Worm (Caenorhabditis elegans) whole organism, L1 larva: ENCODE data around the gene frpr-6.

Source experiments
- ama-1 ChIP-seq: fragments of 150-350 bp; optimal IDR thresholded peaks from 2 replicates; lab custom pipeline; 2014
- ceh-90 ChIP-seq: sonication (generic microtip); optimal IDR thresholded peaks from 2 replicates; lab custom pipeline; 2016; ENCODE audit warnings: missing genetic modification characterization, missing compliant biosample characterization
- lin-39 ChIP-seq: fragments of 150-350 bp; optimal IDR thresholded peaks from 2 replicates; lab custom pipeline; 2014; ENCODE audit warnings: missing biosample characterization, missing genetic modification reagents, missing genetic modification characterization
- lir-3 ChIP-seq: sonication (generic microtip); optimal IDR thresholded peaks from 2 replicates; lab custom pipeline; 2016; ENCODE audit warnings: mild to moderate bottlenecking, missing genetic modification characterization, moderate library complexity, missing compliant biosample characterization; ENCODE audit not compliant: poor library complexity
- mdl-1 ChIP-seq, 2 experiments: fragments of 150-350 bp; optimal IDR thresholded peaks; 2 replicates each; lab custom pipeline; 2014 to 2017; ENCODE audit warnings: missing biosample characterization in 2 of 2, missing genetic modification characterization in 2 of 2, inconsistent platforms in 1 of 2
- nhr-12 ChIP-seq: sonication (generic microtip); optimal IDR thresholded peaks from 2 replicates; lab custom pipeline; 2017; ENCODE audit warnings: missing biosample characterization, missing genetic modification characterization
- nhr-237 ChIP-seq: fragments of 150-350 bp; optimal IDR thresholded peaks from 2 replicates; lab custom pipeline; 2014; ENCODE audit warnings: missing biosample characterization, missing genetic modification characterization
- tbx-2 ChIP-seq: sonication (generic microtip); optimal IDR thresholded peaks from 2 replicates; lab custom pipeline; 2016; ENCODE audit warnings: missing genetic modification characterization, missing compliant biosample characterization
- unc-130 ChIP-seq: fragments of 150-350 bp; optimal IDR thresholded peaks from 2 replicates; lab custom pipeline; 2017; ENCODE audit warnings: missing biosample characterization, missing genetic modification characterization, inconsistent platforms

- no peak for TF ChIP-seq unc-130 (tag; lab: Kevin White, UChicago)
- no peak for TF ChIP-seq nhr-12 (tag; lab: Kevin White, UChicago)
- TF ChIP-seq lin-39: no peak
- no peak for TF ChIP-seq ama-1 (lab: Kevin White, UChicago)
- TF ChIP-seq tbx-2 (tag; lab: Kevin White, UChicago): peak; percentile 2
- TF ChIP-seq mdl-1 (tag; optimal IDR thresholded peaks at IDR 0.05; lab: Kevin White, UChicago): no peak
- TF ChIP-seq ceh-90 (tag; lab: Kevin White, UChicago): no peak
- TF ChIP-seq lir-3 (tag; lab: Kevin White, UChicago): no peak
- TF ChIP-seq nhr-237 (tag; lab: Kevin White, UChicago): no peak
Measured at ce11 chrV:9148151-9148550, 47.2 kb upstream of the frpr-6 start.
